Worm (Caenorhabditis elegans) whole organism, L1 larva: Measurements from ENCODE around the gene ocr-1.

Source experiments
- F16B12.6 ChIP-seq: fragments of 150-350 bp; optimal IDR thresholded peaks from 2 replicates; lab custom pipeline; 2014; ENCODE audit warnings: missing biosample characterization, missing genetic modification characterization
- ama-1 ChIP-seq: fragments of 150-350 bp; optimal IDR thresholded peaks from 2 replicates; lab custom pipeline; 2014
- blmp-1 ChIP-seq: fragments of 150-350 bp; optimal IDR thresholded peaks from 2 replicates; lab custom pipeline; 2014; ENCODE audit warnings: missing biosample characterization, missing genetic modification characterization
- dpl-1 ChIP-seq, 3 experiments: fragments of 150-350 bp in 2 of 3; sonication (generic microtip) in 1 of 3; optimal IDR thresholded peaks; 2 replicates each; lab custom pipeline; 2014 to 2017; ENCODE audit warnings: missing biosample characterization in 3 of 3, missing genetic modification characterization in 3 of 3, missing genetic modification reagents in 3 of 3
- dsc-1 ChIP-seq: sonication (generic microtip); optimal IDR thresholded peaks from 2 replicates; lab custom pipeline; 2016; ENCODE audit warnings: mild to moderate bottlenecking, missing genetic modification characterization, missing compliant biosample characterization
- efl-1 ChIP-seq, 4 experiments: fragments of 150-350 bp; optimal IDR thresholded peaks in 3 of 4; peaks in 1 of 4; 1 replicate in 1 of 4; 2 replicates in 3 of 4; lab custom pipeline; 2014; ENCODE audit warnings: missing biosample characterization in 2 of 4, missing genetic modification characterization in 2 of 4, missing genetic modification reagents in 2 of 4
- elt-2 ChIP-seq: sonication (generic microtip); optimal IDR thresholded peaks from 2 replicates; lab custom pipeline; 2016; ENCODE audit warnings: missing genetic modification characterization, mild to moderate bottlenecking, inconsistent platforms, missing compliant biosample characterization, missing genetic modification reagents
- ets-5 ChIP-seq: fragments of 200-800 bp; sonication (Bioruptor generic); IDR thresholded peaks from 2 replicates; pipeline ENCODE4 v1.3.6; 2022; ENCODE audit warnings: missing genetic modification characterization, missing compliant biosample characterization
- fkh-4 ChIP-seq: sonication (generic microtip); optimal IDR thresholded peaks from 2 replicates; lab custom pipeline; 2016; ENCODE audit warnings: missing compliant biosample characterization, missing genetic modification characterization, borderline replicate concordance
- fkh-8 ChIP-seq: sonication (generic microtip); optimal IDR thresholded peaks from 2 replicates; lab custom pipeline; 2016; ENCODE audit warnings: mild to moderate bottlenecking, missing genetic modification characterization, missing compliant biosample characterization
- grh-1 ChIP-seq: fragments of 200-800 bp; sonication (Bioruptor generic); IDR thresholded peaks from 2 replicates; pipeline ENCODE4 v1.3.6; 2022; ENCODE audit warnings: missing genetic modification reagents, missing genetic modification characterization, missing compliant biosample characterization
- isw-1 ChIP-seq: fragments of 200-800 bp; sonication (Bioruptor generic); IDR thresholded peaks from 2 replicates; pipeline ENCODE4 v1.3.6; 2022; ENCODE audit warnings: missing genetic modification characterization, missing compliant biosample characterization
- jun-1 ChIP-seq: fragments of 150-350 bp; optimal IDR thresholded peaks from 2 replicates; lab custom pipeline; 2014; ENCODE audit warnings: missing biosample characterization, missing genetic modification reagents, missing genetic modification characterization
- lin-14 ChIP-seq: fragments of 200-800 bp; sonication (Bioruptor generic); optimal IDR thresholded peaks from 2 replicates; lab custom pipeline; 2018; ENCODE audit warnings: mild to moderate bottlenecking, missing genetic modification characterization, moderate library complexity, missing compliant biosample characterization
- lin-35 ChIP-seq, 2 experiments: fragments of 150-350 bp; optimal IDR thresholded peaks; 2 replicates each; lab custom pipeline; 2014; ENCODE audit warnings: missing biosample characterization in 2 of 2, missing genetic modification characterization in 2 of 2, missing genetic modification reagents in 2 of 2
- lir-3 ChIP-seq: sonication (generic microtip); optimal IDR thresholded peaks from 2 replicates; lab custom pipeline; 2016; ENCODE audit warnings: mild to moderate bottlenecking, missing genetic modification characterization, moderate library complexity, missing compliant biosample characterization; ENCODE audit not compliant: poor library complexity
- lsy-2 ChIP-seq, 2 experiments: fragments of 150-350 bp; optimal IDR thresholded peaks; 2 replicates each; lab custom pipeline; 2014; ENCODE audit warnings: missing biosample characterization in 2 of 2, missing genetic modification characterization in 2 of 2
- mab-9 ChIP-seq: fragments of 200-800 bp; sonication (Bioruptor generic); IDR thresholded peaks from 2 replicates; pipeline ENCODE4 v1.3.6; 2022; ENCODE audit warnings: missing genetic modification reagents, missing genetic modification characterization, missing compliant biosample characterization
- mdl-1 ChIP-seq, 2 experiments: fragments of 150-350 bp; optimal IDR thresholded peaks; 2 replicates each; lab custom pipeline; 2014 to 2017; ENCODE audit warnings: missing biosample characterization in 2 of 2, missing genetic modification characterization in 2 of 2, inconsistent platforms in 1 of 2
- nhr-11 ChIP-seq: fragments of 150-350 bp; optimal IDR thresholded peaks from 2 replicates; lab custom pipeline; 2014; ENCODE audit warnings: missing biosample characterization, missing genetic modification characterization
- nhr-12 ChIP-seq: sonication (generic microtip); optimal IDR thresholded peaks from 2 replicates; lab custom pipeline; 2017; ENCODE audit warnings: missing biosample characterization, missing genetic modification characterization
- nhr-19 ChIP-seq: fragments of 200-800 bp; sonication (Bioruptor generic); conservative IDR thresholded peaks from 2 replicates; pipeline ENCODE4 v1.3.6; 2022; ENCODE audit warnings: missing genetic modification characterization, missing compliant biosample characterization
- nhr-20 ChIP-seq: sonication (generic microtip); optimal IDR thresholded peaks from 2 replicates; lab custom pipeline; 2016; ENCODE audit warnings: mild to moderate bottlenecking, missing genetic modification characterization, missing compliant biosample characterization
- nhr-71 ChIP-seq: sonication (generic microtip); optimal IDR thresholded peaks from 2 replicates; lab custom pipeline; 2016; ENCODE audit warnings: mild to moderate bottlenecking, missing genetic modification characterization, moderate library complexity, missing compliant biosample characterization
- nhr-76 ChIP-seq: sonication (generic microtip); optimal IDR thresholded peaks from 2 replicates; lab custom pipeline; 2017; ENCODE audit warnings: missing biosample characterization, missing genetic modification characterization
- nhr-77 ChIP-seq: fragments of 150-350 bp; optimal IDR thresholded peaks from 2 replicates; lab custom pipeline; 2014; ENCODE audit warnings: missing biosample characterization, missing genetic modification characterization
- nhr-84 ChIP-seq: sonication (generic microtip); optimal IDR thresholded peaks from 2 replicates; lab custom pipeline; 2017; ENCODE audit warnings: missing biosample characterization, missing genetic modification characterization
- nhr-85 ChIP-seq: sonication (generic microtip); peaks from one replicate; lab custom pipeline; 2016; ENCODE audit warnings: missing genetic modification characterization, inconsistent platforms, missing compliant biosample characterization
- nhr-90 ChIP-seq: sonication (generic microtip); optimal IDR thresholded peaks from 2 replicates; lab custom pipeline; 2016; ENCODE audit warnings: mild to moderate bottlenecking, missing genetic modification characterization, missing compliant biosample characterization; ENCODE audit not compliant: poor library complexity
- pag-3 ChIP-seq: sonication (generic microtip); optimal IDR thresholded peaks from 2 replicates; lab custom pipeline; 2017; ENCODE audit warnings: missing genetic modification characterization, mild to moderate bottlenecking, missing compliant biosample characterization, antibody characterized with exemption, borderline replicate concordance; ENCODE audit not compliant: insufficient read depth
- rnt-1 ChIP-seq: sonication (generic microtip); optimal IDR thresholded peaks from 2 replicates; lab custom pipeline; 2016; ENCODE audit warnings: mild to moderate bottlenecking, missing genetic modification characterization, moderate library complexity, missing compliant biosample characterization
- skn-1 ChIP-seq: fragments of 150-350 bp; optimal IDR thresholded peaks from 2 replicates; lab custom pipeline; 2014; ENCODE audit warnings: missing biosample characterization, missing genetic modification characterization
- snu-23 ChIP-seq: sonication (generic microtip); optimal IDR thresholded peaks from 2 replicates; lab custom pipeline; 2016; ENCODE audit warnings: missing genetic modification characterization, missing compliant biosample characterization
- sptf-1 ChIP-seq: fragments of 150-350 bp; optimal IDR thresholded peaks from 2 replicates; lab custom pipeline; 2014; ENCODE audit warnings: missing biosample characterization, missing genetic modification characterization
- swsn-7 ChIP-seq: sonication (generic microtip); optimal IDR thresholded peaks from 2 replicates; lab custom pipeline; 2016; ENCODE audit warnings: missing genetic modification characterization, missing compliant biosample characterization
- tbx-2 ChIP-seq: sonication (generic microtip); optimal IDR thresholded peaks from 2 replicates; lab custom pipeline; 2016; ENCODE audit warnings: missing genetic modification characterization, missing compliant biosample characterization
- tlp-1 ChIP-seq: fragments of 150-350 bp; optimal IDR thresholded peaks from 2 replicates; lab custom pipeline; 2014; ENCODE audit warnings: missing biosample characterization, missing genetic modification characterization
- unc-130 ChIP-seq: fragments of 150-350 bp; optimal IDR thresholded peaks from 2 replicates; lab custom pipeline; 2017; ENCODE audit warnings: missing biosample characterization, missing genetic modification characterization, inconsistent platforms
- unc-30 ChIP-seq: sonication (generic microtip); optimal IDR thresholded peaks from 2 replicates; lab custom pipeline; 2017; ENCODE audit warnings: missing biosample characterization, missing genetic modification characterization
- unc-62 ChIP-seq: fragments of 150-350 bp; optimal IDR thresholded peaks from 2 replicates; lab custom pipeline; 2014; ENCODE audit warnings: missing biosample characterization, missing genetic modification reagents, missing genetic modification characterization
- unc-86 ChIP-seq: sonication (generic microtip); optimal IDR thresholded peaks from 2 replicates; lab custom pipeline; 2016; ENCODE audit warnings: missing genetic modification characterization, missing compliant biosample characterization
- unc-98 ChIP-seq: fragments of 200-800 bp; sonication (Bioruptor generic); IDR thresholded peaks from 2 replicates; pipeline ENCODE4 v1.3.6; 2022; ENCODE audit warnings: missing genetic modification characterization, missing compliant biosample characterization
- xbp-1 ChIP-seq: sonication (generic microtip); optimal IDR thresholded peaks from 2 replicates; lab custom pipeline; 2016; ENCODE audit warnings: missing genetic modification characterization, missing compliant biosample characterization
- zip-4 ChIP-seq: fragments of 200-800 bp; sonication (Bioruptor generic); optimal IDR thresholded peaks from 2 replicates; lab custom pipeline; 2018; ENCODE audit warnings: mild to moderate bottlenecking, missing genetic modification characterization, moderate library complexity, missing compliant biosample characterization
- ztf-11 ChIP-seq, 2 experiments: sonication (generic microtip); optimal IDR thresholded peaks; 2 replicates each; lab custom pipeline; 2016 to 2017; ENCODE audit warnings: missing genetic modification characterization in 2 of 2, missing biosample characterization in 1 of 2, missing compliant biosample characterization in 1 of 2

The ocr-1 gene

ce11 chrV:10724472-10724871 lies 39.7 kb upstream of the ocr-1 start:
- peak; percentile 44 for TF ChIP-seq tbx-2 (tag; lab: Kevin White, UChicago)
- TF ChIP-seq nhr-71 (tag; lab: Kevin White, UChicago): peak; percentile 12
- TF ChIP-seq snu-23 (GFP tag; lab: Kevin White, UChicago): no peak
- no peak for TF ChIP-seq elt-2 (tag; lab: Kevin White, UChicago)
- TF ChIP-seq mab-9 (GFP tag; lab: Robert Waterston, UW): no peak
- TF ChIP-seq lin-14: peak; percentile 25
- no peak for TF ChIP-seq mdl-1 (tag; optimal IDR thresholded peaks at IDR 0.05; lab: Kevin White, UChicago)
- no peak for TF ChIP-seq ama-1 (lab: Kevin White, UChicago)
- no peak for TF ChIP-seq tlp-1 (tag; lab: Kevin White, UChicago)
- TF ChIP-seq unc-62 (GFP tag; lab: Kevin White, UChicago): no peak
- no peak for TF ChIP-seq F16B12.6 (tag; lab: Kevin White, UChicago)
- TF ChIP-seq unc-86 (tag; lab: Kevin White, UChicago): peak; percentile 17
- TF ChIP-seq pag-3 (tag; lab: Kevin White, UChicago): no peak
- TF ChIP-seq unc-30 (tag; lab: Kevin White, UChicago): no peak
- TF ChIP-seq ets-5 (GFP tag; lab: Robert Waterston, UW): no peak
- no peak for TF ChIP-seq zip-4

- TF ChIP-seq unc-30 (tag; lab: Kevin White, UChicago) (no peak), lin-35 (GFP tag; optimal IDR thresholded peaks at IDR 0.05; lab: Kevin White, UChicago) (peak in 1 of 2 experiments; percentile 31), sptf-1 (no peak), nhr-84 (tag; lab: Kevin White, UChicago) (no peak), nhr-71 (tag; lab: Kevin White, UChicago) (peak; percentile 30), fkh-4 (tag; lab: Kevin White, UChicago) (no peak), mdl-1 (tag; optimal IDR thresholded peaks at IDR 0.05; lab: Kevin White, UChicago) (peak in 1 of 2 experiments; percentile 26), nhr-11 (tag; lab: Kevin White, UChicago) (no peak), blmp-1 (tag; lab: Kevin White, UChicago) (peak; percentile 53), dsc-1 (tag; lab: Kevin White, UChicago) (no peak), nhr-85 (tag; lab: Kevin White, UChicago) (peak; percentile 62), xbp-1 (tag; lab: Kevin White, UChicago) (no peak), ztf-11 (tag; optimal IDR thresholded peaks at IDR 0.05; lab: Kevin White, UChicago) (no peak), lin-14 (peak; percentile 10), efl-1 (optimal IDR thresholded peaks at IDR 0.05; lab: Kevin White, UChicago) (no peak), efl-1 (GFP tag; optimal IDR thresholded peaks at IDR 0.05 in 1 of 2; lab: Kevin White, UChicago) (peak in 1 of 2 experiments; percentile 63), nhr-76 (no peak), unc-98 (GFP tag; lab: Robert Waterston, UW) (no peak), fkh-8 (no peak), nhr-20 (tag; lab: Kevin White, UChicago) (peak; percentile 12), unc-130 (peak; percentile 21), lir-3 (tag; lab: Kevin White, UChicago) (no peak), isw-1 (no peak)
Observed at ce11 chrV:10725424-10725951, 38.7 kb upstream of the ocr-1 start.

- TF ChIP-seq nhr-85 (tag; lab: Kevin White, UChicago) (peak; percentile 73), nhr-71 (tag; lab: Kevin White, UChicago) (peak; percentile 64), ztf-11 (tag; optimal IDR thresholded peaks at IDR 0.05; lab: Kevin White, UChicago) (no peak), dpl-1 (GFP tag; optimal IDR thresholded peaks at IDR 0.05; lab: Kevin White, UChicago) (peak in 1 of 3 experiments; percentile 1), efl-1 (optimal IDR thresholded peaks at IDR 0.05; lab: Kevin White, UChicago) (no peak), efl-1 (GFP tag; optimal IDR thresholded peaks at IDR 0.05 in 1 of 2; lab: Kevin White, UChicago) (peak in 1 of 2 experiments; percentile 91), grh-1 (GFP tag; lab: Robert Waterston, UW) (no peak), snu-23 (GFP tag; lab: Kevin White, UChicago) (peak; percentile 11), nhr-90 (peak; percentile 19), blmp-1 (tag; lab: Kevin White, UChicago) (peak; percentile 64), unc-86 (tag; lab: Kevin White, UChicago) (no peak), nhr-77 (tag; lab: Kevin White, UChicago) (peak; percentile 46), elt-2 (tag; lab: Kevin White, UChicago) (peak; percentile 96), nhr-20 (tag; lab: Kevin White, UChicago) (peak; percentile 78), nhr-11 (tag; lab: Kevin White, UChicago) (no peak), lin-14 (peak; percentile 63), rnt-1 (tag; lab: Kevin White, UChicago) (peak; percentile 10), tbx-2 (tag; lab: Kevin White, UChicago) (peak; percentile 70), skn-1 (tag; lab: Kevin White, UChicago) (no peak), lsy-2 (tag; optimal IDR thresholded peaks at IDR 0.05; lab: Kevin White, UChicago) (peak in 1 of 2 experiments; percentile 7), tlp-1 (tag; lab: Kevin White, UChicago) (no peak), lin-35 (GFP tag; optimal IDR thresholded peaks at IDR 0.05; lab: Kevin White, UChicago) (peak in 1 of 2 experiments; percentile 39), mdl-1 (tag; optimal IDR thresholded peaks at IDR 0.05; lab: Kevin White, UChicago) (peak in 1 of 2 experiments; percentile 70), nhr-12 (tag; lab: Kevin White, UChicago) (no peak), jun-1 (tag; lab: Kevin White, UChicago) (peak; percentile 53), swsn-7 (no peak), nhr-19 (GFP tag; lab: Robert Waterston, UW) (0 out of 2 replicates have a peak, but pooled peaks have one; percentile 6)
Observed at ce11 chrV:10726691-10727090, 37.5 kb upstream of the ocr-1 start.
